Worm (Caenorhabditis elegans) whole organism, L4/young adult: ENCODE results near the gene srh-135.

Experiments used
- W03F9.2 ChIP-seq: fragments of 150-350 bp; optimal IDR thresholded peaks from 2 replicates; lab custom pipeline; 2014; ENCODE audit warnings: missing biosample characterization, missing genetic modification characterization
- him-1 ChIP-seq: sonication (generic microtip); optimal IDR thresholded peaks from 2 replicates; lab custom pipeline; 2016; ENCODE audit warnings: missing genotype, missing genetic modification reagents, missing genetic modification characterization, missing compliant biosample characterization

- TF ChIP-seq W03F9.2 (tag; lab: Kevin White, UChicago) (no peak), him-1 (tag; lab: Kevin White, UChicago) (no peak)
Measured at ce11 chrII:10194605-10195004, 32.3 kb downstream of the srh-135 start, which contains the start of gene srb-6.
